Worm (Caenorhabditis elegans) whole organism, midembryonic: Measurements from ENCODE around the gene Y5H2A.1.

ENCODE experiments used
- T22C8.4 ChIP-seq: fragments of 200-800 bp; sonication (Bioruptor generic); IDR thresholded peaks from 2 replicates; pipeline ENCODE4 v1.3.6; 2022; ENCODE audit warnings: missing genetic modification characterization, missing compliant biosample characterization
- cog-1 ChIP-seq: sonication (generic microtip); optimal IDR thresholded peaks from 2 replicates; lab custom pipeline; 2016; ENCODE audit warnings: missing genetic modification characterization, missing compliant biosample characterization
- flt-1 ChIP-seq: fragments of 200-800 bp; sonication (Bioruptor generic); IDR thresholded peaks from 2 replicates; pipeline ENCODE4 v1.3.6; 2022; ENCODE audit warnings: missing genetic modification characterization, missing compliant biosample characterization
- med-1 ChIP-seq: sonication (generic microtip); optimal IDR thresholded peaks from 2 replicates; lab custom pipeline; 2017; ENCODE audit warnings: missing genetic modification characterization, mild to moderate bottlenecking, missing compliant biosample characterization, antibody characterized with exemption, missing genetic modification reagents; ENCODE audit not compliant: insufficient read depth
- tab-1 ChIP-seq: fragments of 200-800 bp; sonication (Bioruptor generic); IDR thresholded peaks from 2 replicates; pipeline ENCODE4 v1.3.6; 2022; ENCODE audit warnings: missing genetic modification characterization, missing compliant biosample characterization
- ztf-23 ChIP-seq: fragments of 200-800 bp; sonication (Bioruptor generic); IDR thresholded peaks from 2 replicates; pipeline ENCODE4 v1.3.6; 2022; ENCODE audit warnings: missing genetic modification reagents, missing genetic modification characterization, missing compliant biosample characterization
- ztf-29 ChIP-seq: fragments of 200-800 bp; sonication (Bioruptor generic); IDR thresholded peaks from 2 replicates; pipeline ENCODE4 v1.3.6; 2022; ENCODE audit warnings: missing genetic modification reagents, missing genetic modification characterization, missing compliant biosample characterization

DNA sequence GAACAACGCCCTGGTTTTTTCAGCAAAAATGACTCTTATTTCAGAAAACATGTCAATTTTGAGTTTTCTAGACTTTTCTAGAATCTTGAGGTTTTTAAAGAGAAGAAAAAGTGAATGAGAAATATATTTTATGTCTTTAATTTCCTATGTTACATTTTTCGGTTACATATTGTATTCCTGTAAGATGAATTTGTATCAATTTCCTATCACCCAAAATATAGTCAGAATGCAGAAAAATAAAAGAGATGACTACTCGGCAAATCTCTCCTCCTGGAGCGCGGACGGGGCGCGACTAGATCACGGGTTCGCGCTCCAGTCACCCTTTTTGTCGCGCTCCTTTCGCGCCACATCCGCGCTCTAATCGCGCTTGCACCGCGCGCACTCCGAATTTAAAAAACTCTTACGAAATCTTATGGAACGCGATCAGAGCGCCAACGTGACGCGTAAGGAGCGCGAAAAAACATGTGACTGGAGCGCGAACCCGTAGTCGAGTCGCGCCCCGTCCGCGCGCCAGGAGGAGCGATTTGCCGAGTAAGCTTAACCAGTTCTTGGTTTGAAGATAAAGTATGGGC is 17.0 kb downstream of the Y5H2A.1 start, which contains the start of gene str-253:
- no peak for TF ChIP-seq flt-1 (GFP tag; lab: Robert Waterston, UW)
- no peak for TF ChIP-seq cog-1 (tag; lab: Kevin White, UChicago)
- no peak for TF ChIP-seq T22C8.4 (GFP tag; lab: Robert Waterston, UW)
- no peak for TF ChIP-seq ztf-23 (GFP tag; lab: Robert Waterston, UW)
- TF ChIP-seq med-1 (GFP tag; lab: Kevin White, UChicago), result no peak
- TF ChIP-seq tab-1 (GFP tag; lab: Robert Waterston, UW), result no peak
- TF ChIP-seq ztf-29 (GFP tag; lab: Robert Waterston, UW), result no peak
